Worm (Caenorhabditis elegans): ENCODE data around the gene srx-43.

Gene srx-43

ce11 chrV:16058872-16059271, 41.1 kb downstream of the srx-43 start, which contains the start of gene F14H3.6:
Gene F14H3.6, minus strand, starts transcription at chrV:16058893.
- TF ChIP-seq ceh-16 (tag; optimal IDR thresholded peaks at IDR 0.05) (no peak), mab-5 (tag; optimal IDR thresholded peaks at IDR 0.05) (no peak), nhr-21 (tag; optimal IDR thresholded peaks at IDR 0.05) (no peak), dmd-4 (tag; optimal IDR thresholded peaks at IDR 0.05) (no peak)

- TF ChIP-seq ztf-1 (GFP tag; conservative IDR thresholded peaks at IDR 0.05) (no peak), F13H6.1 (tag; optimal IDR thresholded peaks at IDR 0.05) (no peak), snpc-4 (tag; optimal IDR thresholded peaks at IDR 0.05) (no peak), ztf-11 (tag; optimal IDR thresholded peaks at IDR 0.05) (no peak), ztf-4 (tag; optimal IDR thresholded peaks at IDR 0.05) (no peak), zag-1 (tag; optimal IDR thresholded peaks at IDR 0.05) (no peak), mdl-1 (tag; optimal IDR thresholded peaks at IDR 0.05) (no peak), nhr-12 (tag; optimal IDR thresholded peaks at IDR 0.05) (no peak), nhr-25 (tag; optimal IDR thresholded peaks at IDR 0.05) (no peak), Y55F3AM.14 (GFP tag; optimal IDR thresholded peaks at IDR 0.05) (no peak), gmeb-1 (tag; optimal IDR thresholded peaks at IDR 0.05) (no peak), peb-1 (tag; optimal IDR thresholded peaks at IDR 0.05) (no peak), sma-3 (GFP tag; optimal IDR thresholded peaks at IDR 0.05) (no peak), fos-1 (tag; optimal IDR thresholded peaks at IDR 0.05) (no peak), alr-1 (tag; optimal IDR thresholded peaks at IDR 0.05) (no peak)
These were observed 42.4 kb downstream of the srx-43 start, which contains the start of gene F14H3.15 for ce11 chrV:16060135-16060534. Gene F14H3.15, minus strand, starts transcription at chrV:16060235.

- TF ChIP-seq gmeb-1 (tag; optimal IDR thresholded peaks at IDR 0.05), result no peak
- no peak for TF ChIP-seq Y55F3AM.14 (GFP tag; optimal IDR thresholded peaks at IDR 0.05)
- no peak for TF ChIP-seq blmp-1 (tag; optimal IDR thresholded peaks at IDR 0.05; ENCODE audit: insufficient read depth)
- TF ChIP-seq fos-1 (tag; optimal IDR thresholded peaks at IDR 0.05), result no peak
- TF ChIP-seq sma-3 (GFP tag; optimal IDR thresholded peaks at IDR 0.05), result no peak
- no peak for TF ChIP-seq lin-13 (GFP tag; optimal IDR thresholded peaks at IDR 0.05)
- TF ChIP-seq mdl-1 (tag; optimal IDR thresholded peaks at IDR 0.05), result no peak
- no peak for TF ChIP-seq F13H6.1 (tag; optimal IDR thresholded peaks at IDR 0.05)
- TF ChIP-seq crh-2 (tag; optimal IDR thresholded peaks at IDR 0.05), result no peak
- no peak for TF ChIP-seq ztf-11 (tag; optimal IDR thresholded peaks at IDR 0.05)
- no peak for TF ChIP-seq dmd-4 (tag; optimal IDR thresholded peaks at IDR 0.05)
- no peak for TF ChIP-seq nhr-11 (tag; optimal IDR thresholded peaks at IDR 0.05)
- no peak for TF ChIP-seq unc-39 (tag; optimal IDR thresholded peaks at IDR 0.05)
- no peak for TF ChIP-seq nhr-10 (tag; optimal IDR thresholded peaks at IDR 0.05)
These were observed 44.2 kb downstream of the srx-43 start, which contains the start of gene fbxa-100 for ce11 chrV:16061993-16062392. Gene fbxa-100, minus strand, starts transcription at chrV:16062093.

- TF ChIP-seq mbf-1 (tag; optimal IDR thresholded peaks at IDR 0.05) (no peak), ztf-4 (tag; optimal IDR thresholded peaks at IDR 0.05) (no peak), mdl-1 (tag; optimal IDR thresholded peaks at IDR 0.05) (no peak)
These were observed 45.0 kb downstream of the srx-43 start, which contains the start of gene F14H3.14 for ce11 chrV:16062788-16063187. Gene F14H3.14, minus strand, starts transcription at chrV:16062888.

ce11 chrV:16068938-16069337, 51.2 kb downstream of the srx-43 start, which contains the start of gene cyp-35D1:
Gene cyp-35D1, plus strand, starts transcription at chrV:16069238.
- no peak for TF ChIP-seq nhr-129 (tag; optimal IDR thresholded peaks at IDR 0.05)
- no peak for TF ChIP-seq skn-1 (tag; optimal IDR thresholded peaks at IDR 0.05)
- TF ChIP-seq ztf-1 (GFP tag; conservative IDR thresholded peaks at IDR 0.05), result no peak
- no peak for TF ChIP-seq unc-62 (GFP tag; optimal IDR thresholded peaks at IDR 0.05)
- no peak for TF ChIP-seq elt-3 (tag; optimal IDR thresholded peaks at IDR 0.05)
- no peak for TF ChIP-seq elt-1 (tag; optimal IDR thresholded peaks at IDR 0.05)
- TF ChIP-seq nhr-11 (tag; optimal IDR thresholded peaks at IDR 0.05), result no peak
- TF ChIP-seq nhr-25 (tag; optimal IDR thresholded peaks at IDR 0.05), result no peak
- TF ChIP-seq C34F6.9 (tag; optimal IDR thresholded peaks at IDR 0.05), result no peak
- no peak for TF ChIP-seq mbf-1 (tag; optimal IDR thresholded peaks at IDR 0.05)
- TF ChIP-seq nhr-77 (tag; optimal IDR thresholded peaks at IDR 0.05), result no peak
- no peak for TF ChIP-seq snpc-4 (tag; optimal IDR thresholded peaks at IDR 0.05)
- no peak for TF ChIP-seq zag-1 (tag; optimal IDR thresholded peaks at IDR 0.05)
- no peak for TF ChIP-seq R02D3.7 (tag; optimal IDR thresholded peaks at IDR 0.05)
- no peak for TF ChIP-seq ceh-16 (tag; optimal IDR thresholded peaks at IDR 0.05)
- no peak for TF ChIP-seq ztf-4 (tag; optimal IDR thresholded peaks at IDR 0.05)
- no peak for TF ChIP-seq sma-9 (GFP tag; optimal IDR thresholded peaks at IDR 0.05)
- TF ChIP-seq sma-9 (tag; optimal IDR thresholded peaks at IDR 0.05), result no peak
- no peak for TF ChIP-seq mab-5 (tag; optimal IDR thresholded peaks at IDR 0.05)
- TF ChIP-seq alr-1 (tag; optimal IDR thresholded peaks at IDR 0.05), result no peak

Measured in whole organism, L2 larva.